Worm (Caenorhabditis elegans): ENCODE data around the gene B0563.8.
"Not testable (repeated sequence)": the region's sequence is repeated elsewhere in the genome, so short reads cannot be mapped to it uniquely, and the experiment has no call there.

B0563.8 gene

ce11 chrX:9174409-9174808 lies at the start of gene B0563.8:
Gene B0563.8 (minus strand): TSS chrX:9174509.
- TF ChIP-seq unc-62 (GFP tag; optimal IDR thresholded peaks at IDR 0.05) = no peak

ce11 chrX:9213873-9214341 lies 39.6 kb upstream of the B0563.8 start, which contains the start of gene C35B8.3:
Gene C35B8.3 (plus strand): TSS chrX:9213923.
- no peak for TF ChIP-seq unc-62 (GFP tag; optimal IDR thresholded peaks at IDR 0.05)

ce11 chrX:9212675-9213074 lies 38.4 kb upstream of the B0563.8 start:
- TF ChIP-seq unc-62 (GFP tag; optimal IDR thresholded peaks at IDR 0.05) = no peak

ce11 chrX:9210086-9210485 lies 35.8 kb upstream of the B0563.8 start:
- no peak for TF ChIP-seq unc-62 (GFP tag; optimal IDR thresholded peaks at IDR 0.05)

- TF ChIP-seq unc-62 (GFP tag; optimal IDR thresholded peaks at IDR 0.05) = no peak
These were observed 34.6 kb upstream of the B0563.8 start for ce11 chrX:9208933-9209332.

- TF ChIP-seq unc-62 (GFP tag; optimal IDR thresholded peaks at IDR 0.05) = no peak
These were observed 34.2 kb upstream of the B0563.8 start for ce11 chrX:9208492-9208891.

ce11 chrX:9206731-9207130 lies 32.4 kb upstream of the B0563.8 start:
- no peak for TF ChIP-seq unc-62 (GFP tag; optimal IDR thresholded peaks at IDR 0.05)

ce11 chrX:9204986-9205385 lies 30.7 kb upstream of the B0563.8 start:
- TF ChIP-seq unc-62 (GFP tag; optimal IDR thresholded peaks at IDR 0.05) = no peak

ce11 chrX:9203468-9203867 lies 29.2 kb upstream of the B0563.8 start, which contains the start of gene crb-3:
Gene crb-3 (plus strand): TSS chrX:9203768.
- TF ChIP-seq unc-62 (GFP tag; optimal IDR thresholded peaks at IDR 0.05) = not testable (repeated sequence)

- no peak for TF ChIP-seq unc-62 (GFP tag; optimal IDR thresholded peaks at IDR 0.05)
These were observed 21.2 kb upstream of the B0563.8 start for ce11 chrX:9195375-9196098.

ce11 chrX:9194081-9194480 lies 19.8 kb upstream of the B0563.8 start:
- TF ChIP-seq unc-62 (GFP tag; optimal IDR thresholded peaks at IDR 0.05) = no peak

- TF ChIP-seq unc-62 (GFP tag; optimal IDR thresholded peaks at IDR 0.05) = no peak
These were observed 17.6 kb upstream of the B0563.8 start, which contains the start of gene Y81B9A.1 for ce11 chrX:9191795-9192494. Gene Y81B9A.1 (plus strand): TSS chrX:9192444.

- TF ChIP-seq unc-62 (GFP tag; optimal IDR thresholded peaks at IDR 0.05) = no peak
These were observed 9.5 kb upstream of the B0563.8 start, which contains the start of gene Y81B9A.2 for ce11 chrX:9183836-9184235. Gene Y81B9A.2 (plus strand): TSS chrX:9184136.

ce11 chrX:9182140-9182539 lies 7.8 kb upstream of the B0563.8 start, which contains the start of gene Y81B9A.3:
Gene Y81B9A.3 (plus strand): TSS chrX:9182440.
- TF ChIP-seq unc-62 (GFP tag; optimal IDR thresholded peaks at IDR 0.05) = no peak

ce11 chrX:9180823-9181222 lies 6.5 kb upstream of the B0563.8 start, which contains the start of gene Y81B9A.4:
Gene Y81B9A.4 (minus strand): TSS chrX:9180923.
- TF ChIP-seq unc-62 (GFP tag; optimal IDR thresholded peaks at IDR 0.05) = no peak

ce11 chrX:9172733-9173132 lies 1.6 kb downstream of the B0563.8 start:
- TF ChIP-seq unc-62 (GFP tag; optimal IDR thresholded peaks at IDR 0.05) = no peak

- no peak for TF ChIP-seq unc-62 (GFP tag; optimal IDR thresholded peaks at IDR 0.05)
These were observed 2.0 kb downstream of the B0563.8 start, which contains the start of gene B0563.18 for ce11 chrX:9172278-9172677. Gene B0563.18 (plus strand): TSS chrX:9172578.
